Worm (Caenorhabditis elegans): ENCODE data around the gene samp-1.

Gene samp-1

DNA sequence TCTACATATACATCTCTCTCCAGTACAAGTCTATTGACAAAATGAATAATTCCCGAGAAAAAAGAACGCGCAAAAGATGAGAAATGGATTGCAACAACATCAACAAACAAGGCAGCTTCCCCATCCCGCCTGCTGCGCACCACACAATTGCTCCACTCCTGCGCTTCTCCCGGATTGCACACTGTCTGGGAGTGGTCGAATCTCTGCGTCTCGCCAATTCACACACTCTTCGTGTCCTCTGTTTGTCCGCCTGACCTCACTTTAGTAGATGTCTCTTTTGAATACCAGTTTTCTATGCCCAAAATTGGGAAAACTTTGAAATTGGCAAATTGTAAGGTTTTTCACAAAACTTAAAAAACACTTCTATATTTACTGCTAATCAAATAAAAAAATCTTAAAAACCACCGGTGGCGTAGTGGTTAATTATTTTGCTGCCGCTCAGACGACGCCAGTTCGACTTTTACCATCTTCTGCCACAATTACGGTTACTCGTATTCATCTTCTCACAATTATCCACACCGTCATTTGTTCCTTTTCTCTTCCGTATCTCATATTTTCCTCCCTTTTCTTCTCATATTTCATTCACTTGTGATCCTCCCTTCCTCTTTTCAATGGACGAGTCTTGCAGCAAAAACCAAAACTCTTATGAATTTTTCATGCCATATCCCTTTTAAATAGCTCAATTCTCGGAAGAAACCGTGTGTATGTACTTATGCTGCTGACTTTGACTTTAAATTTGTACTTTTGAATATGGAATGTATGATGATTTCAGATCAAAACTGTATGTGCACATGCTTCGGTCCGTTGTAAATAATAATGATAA lies 3.1 kb downstream of the samp-1 start, which contains the start of gene rsf-1:
Gene rsf-1 (plus strand): TSS at position 773 of the 823 bp plus-strand sequence.
- TF ChIP-seq ceh-58 (GFP tag; IDR thresholded peaks at IDR 0.05) (no peak), tbx-9 (tag; optimal IDR thresholded peaks at IDR 0.05; ENCODE audit: borderline replicate concordance) (no peak), F33H1.4 (GFP tag; IDR thresholded peaks at IDR 0.05) (no peak), mel-28 (tag; optimal IDR thresholded peaks at IDR 0.05; ENCODE audit: borderline replicate concordance) (no peak), ceh-100 (GFP tag; IDR thresholded peaks at IDR 0.05) (no peak), madf-10 (tag; optimal IDR thresholded peaks at IDR 0.05) (no peak), K12H6.12 (tag; optimal IDR thresholded peaks at IDR 0.05) (peak; percentile 40), B0261.1 (tag; optimal IDR thresholded peaks at IDR 0.05) (peak; percentile 51), hmg-1.2 (GFP tag; IDR thresholded peaks at IDR 0.05) (peak; percentile 79), ceh-27 (GFP tag; optimal IDR thresholded peaks at IDR 0.05) (no peak), gei-17 (GFP tag; optimal IDR thresholded peaks at IDR 0.05) (no peak), sptf-2 (GFP tag; optimal IDR thresholded peaks at IDR 0.05) (no peak), Y95B8A.8 (GFP tag; IDR thresholded peaks at IDR 0.05) (no peak), madf-3 (GFP tag; IDR thresholded peaks at IDR 0.05) (no peak), dox-1 (GFP tag; IDR thresholded peaks at IDR 0.05) (peak; percentile 37; the same call in 1 of the 2 replicates), cebp-1 (GFP tag; IDR thresholded peaks at IDR 0.05) (no peak), cebp-1 (tag; optimal IDR thresholded peaks at IDR 0.05) (peak; percentile 25), snpc-1.1 (tag; optimal IDR thresholded peaks at IDR 0.05; ENCODE audit: insufficient read depth) (no peak), lsy-27 (tag; optimal IDR thresholded peaks at IDR 0.05; ENCODE audit: borderline replicate concordance, insufficient read depth) (no peak), ets-4 (GFP tag; optimal IDR thresholded peaks at IDR 0.05) (no peak), atf-7 (tag; optimal IDR thresholded peaks at IDR 0.05) (no peak), ztf-28 (GFP tag; IDR thresholded peaks at IDR 0.05) (no peak), madf-6 (GFP tag; IDR thresholded peaks at IDR 0.05) (peak; percentile 51), let-607 (tag; optimal IDR thresholded peaks at IDR 0.05) (no peak), lsl-1 (GFP tag; optimal IDR thresholded peaks at IDR 0.05) (no peak), T26A5.8 (tag; optimal IDR thresholded peaks at IDR 0.05) (no peak), akir-1 (GFP tag; optimal IDR thresholded peaks at IDR 0.05) (no peak), egl-18 (GFP tag; IDR thresholded peaks at IDR 0.05) (no peak), somi-1 (GFP tag; optimal IDR thresholded peaks at IDR 0.05) (no peak), bed-1 (GFP tag; IDR thresholded peaks at IDR 0.05) (no peak), snpc-1.3 (tag; optimal IDR thresholded peaks at IDR 0.05; ENCODE audit: insufficient read depth) (no peak), repo-1 (tag; optimal IDR thresholded peaks at IDR 0.05) (no peak), ceh-91 (GFP tag; IDR thresholded peaks at IDR 0.05) (no peak), dpff-1 (tag; optimal IDR thresholded peaks at IDR 0.05) (no peak), hmg-20 (GFP tag; IDR thresholded peaks at IDR 0.05) (no peak), F37B4.10 (GFP tag; IDR thresholded peaks at IDR 0.05) (no peak), rpc-1 (optimal IDR thresholded peaks at IDR 0.05) (peak; percentile 49), rpc-1 (tag; optimal IDR thresholded peaks at IDR 0.05) (peak; percentile 70), F39B2.1 (GFP tag; IDR thresholded peaks at IDR 0.05) (no peak), B0019.2 (GFP tag; conservative IDR thresholded peaks at IDR 0.05) (no peak), snpc-4 (GFP tag; optimal IDR thresholded peaks at IDR 0.05) (no peak), snpc-4 (tag; optimal IDR thresholded peaks at IDR 0.05) (peak in 2 of 4 experiments; percentile 16 to 21), rcor-1 (GFP tag; IDR thresholded peaks at IDR 0.05) (no peak), lag-1 (GFP tag; IDR thresholded peaks at IDR 0.05) (no peak), hlh-12 (tag; optimal IDR thresholded peaks at IDR 0.05) (no peak), nfyb-1 (GFP tag; IDR thresholded peaks at IDR 0.05) (peak; percentile 24; the same call in 1 of the 2 replicates), dpl-1 (GFP tag; optimal IDR thresholded peaks at IDR 0.05) (no peak), aptf-3 (GFP tag; IDR thresholded peaks at IDR 0.05) (no peak)

Data from whole organism, young adult.